Worm (Caenorhabditis elegans): ENCODE results near the gene gar-1.
A peak's percentile ranks its signal among the peaks of the same experiment; 100 is the strongest.

The gar-1 gene

DNA sequence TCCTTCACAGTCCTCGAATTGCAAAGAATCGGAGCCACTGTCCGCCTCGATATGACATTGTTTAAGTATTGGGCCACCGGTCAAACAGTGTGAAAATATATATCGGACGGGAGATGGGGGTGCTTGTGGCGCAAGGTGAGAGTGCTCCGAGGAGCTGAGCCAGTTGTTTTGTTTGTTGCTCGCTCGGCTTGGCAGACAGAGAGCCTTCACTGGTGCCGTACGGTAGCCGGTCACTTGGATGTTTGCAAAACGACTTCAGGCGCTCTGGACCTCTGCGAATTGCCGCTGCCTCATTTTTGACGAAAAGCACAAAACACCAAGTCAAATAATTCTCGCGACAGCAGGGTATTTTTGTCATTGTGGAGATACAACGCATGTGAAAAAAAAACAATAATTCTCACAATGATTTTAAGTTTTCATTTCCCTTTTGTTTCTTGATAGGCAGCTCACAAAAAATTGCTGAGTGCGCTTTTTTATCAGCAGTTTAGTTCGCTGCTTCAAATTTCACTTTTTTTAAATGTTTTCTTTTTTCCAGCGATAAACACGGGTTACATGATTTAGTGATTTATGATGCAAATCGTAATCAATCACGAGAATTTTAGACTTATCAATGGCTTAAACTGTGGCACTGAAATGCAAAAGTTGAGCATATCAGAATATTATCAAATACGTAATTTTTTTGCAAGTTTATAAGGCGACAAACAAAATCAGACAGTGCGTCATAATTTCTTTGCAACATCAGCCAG, 32.5 kb upstream of the gar-1 start:
- no peak for TF ChIP-seq T22C8.4 (GFP tag; IDR thresholded peaks at IDR 0.05)

DNA sequence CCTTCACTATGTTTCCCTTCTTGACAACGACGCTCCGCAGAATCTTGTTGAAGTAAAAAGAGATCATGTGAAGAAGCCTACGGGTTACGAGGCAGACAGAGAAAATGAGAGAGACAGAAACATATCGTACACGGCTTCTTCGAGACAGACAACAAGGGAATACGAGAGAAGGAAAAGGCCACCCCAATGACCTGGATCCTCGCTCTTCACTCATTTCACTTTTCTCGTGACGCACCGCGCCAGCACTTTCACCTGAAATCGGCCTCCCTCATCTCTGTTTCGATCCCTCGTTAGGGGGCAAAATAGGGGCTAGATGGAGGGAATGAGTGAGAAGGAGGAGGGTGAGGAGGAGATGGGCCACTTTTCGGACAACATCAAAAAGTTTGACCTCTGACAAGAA, 30.6 kb upstream of the gar-1 start:
- TF ChIP-seq klf-2 (GFP tag; conservative IDR thresholded peaks at IDR 0.05) (no peak), ztf-23 (GFP tag; IDR thresholded peaks at IDR 0.05) (no peak), flt-1 (GFP tag; IDR thresholded peaks at IDR 0.05) (no peak)

DNA sequence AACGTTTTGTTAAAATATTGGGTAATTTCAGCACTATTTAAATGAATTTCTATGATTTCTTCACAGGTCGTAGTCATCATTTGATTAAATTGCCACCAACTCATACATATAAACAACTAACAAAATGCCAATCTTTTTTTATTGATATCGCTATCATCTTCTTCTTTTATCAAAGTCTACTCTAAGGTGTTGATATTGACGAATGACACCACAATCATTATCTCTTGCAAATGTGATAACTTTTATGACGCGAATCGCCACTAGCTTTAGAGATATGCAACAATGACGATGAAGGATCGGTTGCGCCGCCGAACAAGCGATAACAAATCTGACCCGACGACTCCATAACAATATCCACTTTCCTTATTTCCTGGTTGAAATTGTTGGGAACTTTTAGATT, 29.8 kb upstream of the gar-1 start:
- TF ChIP-seq med-1 (GFP tag; optimal IDR thresholded peaks at IDR 0.05; ENCODE audit: insufficient read depth) (no peak), ztf-29 (GFP tag; IDR thresholded peaks at IDR 0.05) (no peak), ref-1 (GFP tag; conservative IDR thresholded peaks at IDR 0.05) (no peak)

DNA sequence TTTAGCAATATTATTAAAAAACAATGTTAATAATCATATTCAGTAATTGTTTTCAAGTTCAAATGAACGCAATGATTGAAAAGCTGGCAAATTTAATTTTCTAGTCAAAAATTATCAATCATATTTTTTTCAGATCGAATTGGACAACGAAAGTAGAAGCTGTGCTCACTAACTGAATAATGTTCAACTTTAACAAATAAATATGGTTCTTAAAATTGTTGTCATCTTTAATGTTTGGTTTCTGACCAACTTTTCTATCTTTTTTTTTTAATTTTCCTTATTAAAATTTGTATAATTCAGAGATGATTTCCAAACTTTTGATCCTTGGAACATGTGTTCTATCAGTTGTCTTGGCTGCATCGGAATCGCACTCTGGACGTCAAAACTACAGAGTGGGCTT, 27.3 kb upstream of the gar-1 start, which contains the start of gene ttr-35:
ttr-35 (plus strand) TSS at position 301 of the 400 bp plus-strand sequence.
- TF ChIP-seq cog-1 (tag; optimal IDR thresholded peaks at IDR 0.05) (no peak), ztf-23 (GFP tag; IDR thresholded peaks at IDR 0.05) (no peak), tab-1 (GFP tag; IDR thresholded peaks at IDR 0.05) (no peak), T22C8.4 (GFP tag; IDR thresholded peaks at IDR 0.05) (no peak), klf-2 (GFP tag; conservative IDR thresholded peaks at IDR 0.05) (no peak), ztf-29 (GFP tag; IDR thresholded peaks at IDR 0.05) (no peak), med-1 (GFP tag; optimal IDR thresholded peaks at IDR 0.05; ENCODE audit: insufficient read depth) (no peak), ref-1 (GFP tag; conservative IDR thresholded peaks at IDR 0.05) (no peak), flt-1 (GFP tag; IDR thresholded peaks at IDR 0.05) (no peak)

DNA sequence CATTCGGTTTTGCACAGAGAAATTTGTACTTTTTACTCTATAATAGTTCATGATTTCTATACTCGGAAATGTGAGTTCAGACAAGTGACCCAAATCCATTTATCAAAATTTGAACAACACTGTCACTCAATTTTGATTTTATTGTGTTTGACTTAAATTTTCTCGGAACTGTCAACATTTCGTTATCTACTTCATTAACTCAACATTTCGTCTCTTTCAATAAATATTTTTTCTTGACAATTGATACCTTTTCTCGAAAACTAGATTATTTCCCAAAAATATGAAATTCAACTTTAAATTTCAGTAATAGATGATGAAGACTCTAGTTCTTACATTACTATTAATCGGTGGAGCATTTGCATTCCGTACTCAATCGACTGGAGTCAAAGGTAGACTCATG, 25.9 kb upstream of the gar-1 start, which contains the start of gene ttr-36:
ttr-36 (plus strand) TSS at position 301 of the 400 bp plus-strand sequence.
- TF ChIP-seq T22C8.4 (GFP tag; IDR thresholded peaks at IDR 0.05), result no peak
- no peak for TF ChIP-seq tab-1 (GFP tag; IDR thresholded peaks at IDR 0.05)
- TF ChIP-seq med-1 (GFP tag; optimal IDR thresholded peaks at IDR 0.05; ENCODE audit: insufficient read depth), result no peak
- no peak for TF ChIP-seq ref-1 (GFP tag; conservative IDR thresholded peaks at IDR 0.05)
- no peak for TF ChIP-seq klf-2 (GFP tag; conservative IDR thresholded peaks at IDR 0.05)
- TF ChIP-seq cog-1 (tag; optimal IDR thresholded peaks at IDR 0.05), result no peak
- no peak for TF ChIP-seq flt-1 (GFP tag; IDR thresholded peaks at IDR 0.05)
- TF ChIP-seq ztf-23 (GFP tag; IDR thresholded peaks at IDR 0.05), result no peak
- no peak for TF ChIP-seq ztf-29 (GFP tag; IDR thresholded peaks at IDR 0.05)

DNA sequence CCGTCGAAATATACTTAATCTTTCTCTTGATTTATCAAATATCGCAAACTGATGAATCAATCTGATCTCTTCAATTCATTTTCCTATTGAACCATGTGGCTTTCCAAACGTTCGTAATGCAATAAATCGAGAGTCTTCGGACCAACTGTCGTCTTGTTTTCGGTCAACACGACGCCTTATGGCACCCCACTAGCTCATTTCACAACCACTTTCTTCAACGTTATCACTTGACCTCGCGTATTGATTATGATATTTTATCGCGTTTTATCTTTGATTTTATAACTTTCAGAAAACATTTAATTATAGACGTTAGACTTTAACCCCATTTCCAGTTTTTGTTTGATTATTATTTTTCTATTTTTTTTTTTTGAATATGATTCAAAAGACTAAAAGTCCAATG, 25.1 kb upstream of the gar-1 start:
- TF ChIP-seq ztf-23 (GFP tag; IDR thresholded peaks at IDR 0.05), result no peak

DNA sequence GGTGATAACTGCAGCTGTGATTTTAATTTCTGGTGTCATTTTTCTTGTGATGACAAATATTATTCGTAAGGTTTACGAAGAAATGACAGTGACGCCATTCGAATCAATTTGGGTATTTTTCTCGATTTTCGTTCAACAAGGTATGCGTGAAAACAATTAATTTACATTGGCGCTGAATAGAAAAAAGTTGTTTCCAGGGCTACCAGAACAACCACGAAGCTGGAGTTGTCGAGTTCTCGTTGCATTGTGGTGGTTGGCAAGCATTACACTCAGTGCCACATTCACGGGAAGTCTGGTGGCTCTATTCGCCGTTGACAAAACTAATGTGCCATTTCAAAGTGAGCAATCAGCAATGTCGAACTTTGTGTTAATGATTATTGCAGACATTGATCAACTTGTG, 23.1 kb upstream of the gar-1 start:
- TF ChIP-seq T22C8.4 (GFP tag; IDR thresholded peaks at IDR 0.05) (no peak), ztf-29 (GFP tag; IDR thresholded peaks at IDR 0.05) (no peak), klf-2 (GFP tag; conservative IDR thresholded peaks at IDR 0.05) (no peak), ztf-23 (GFP tag; IDR thresholded peaks at IDR 0.05) (no peak), med-1 (GFP tag; optimal IDR thresholded peaks at IDR 0.05; ENCODE audit: insufficient read depth) (no peak), cog-1 (tag; optimal IDR thresholded peaks at IDR 0.05) (no peak)

DNA sequence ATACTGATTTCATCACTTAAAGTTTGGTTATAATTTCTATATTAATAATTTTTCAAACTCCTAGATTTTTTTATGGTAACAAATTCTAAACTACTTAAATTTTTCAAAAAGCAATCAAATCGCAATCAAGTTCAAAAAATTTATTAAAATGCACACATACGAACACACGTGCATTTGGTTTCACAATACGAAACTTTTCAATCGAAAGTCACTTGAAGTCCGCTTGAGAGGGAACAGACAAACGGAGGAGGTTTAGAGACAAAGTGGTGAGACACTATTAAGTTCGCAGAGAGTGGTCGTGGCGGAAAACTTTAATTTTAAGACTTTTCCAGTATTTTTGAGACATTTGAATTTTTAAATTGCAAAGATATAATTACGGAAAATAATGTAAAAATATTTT, 21.0 kb upstream of the gar-1 start, which contains the start of gene glr-8:
glr-8 (plus strand) TSS at position 319 of the 400 bp plus-strand sequence.
- TF ChIP-seq cog-1 (tag; optimal IDR thresholded peaks at IDR 0.05) (no peak), med-1 (GFP tag; optimal IDR thresholded peaks at IDR 0.05; ENCODE audit: insufficient read depth) (no peak), ztf-29 (GFP tag; IDR thresholded peaks at IDR 0.05) (no peak), T22C8.4 (GFP tag; IDR thresholded peaks at IDR 0.05) (no peak), klf-2 (GFP tag; conservative IDR thresholded peaks at IDR 0.05) (no peak), ztf-23 (GFP tag; IDR thresholded peaks at IDR 0.05) (no peak), ref-1 (GFP tag; conservative IDR thresholded peaks at IDR 0.05) (no peak), flt-1 (GFP tag; IDR thresholded peaks at IDR 0.05) (no peak), tab-1 (GFP tag; IDR thresholded peaks at IDR 0.05) (no peak)

DNA sequence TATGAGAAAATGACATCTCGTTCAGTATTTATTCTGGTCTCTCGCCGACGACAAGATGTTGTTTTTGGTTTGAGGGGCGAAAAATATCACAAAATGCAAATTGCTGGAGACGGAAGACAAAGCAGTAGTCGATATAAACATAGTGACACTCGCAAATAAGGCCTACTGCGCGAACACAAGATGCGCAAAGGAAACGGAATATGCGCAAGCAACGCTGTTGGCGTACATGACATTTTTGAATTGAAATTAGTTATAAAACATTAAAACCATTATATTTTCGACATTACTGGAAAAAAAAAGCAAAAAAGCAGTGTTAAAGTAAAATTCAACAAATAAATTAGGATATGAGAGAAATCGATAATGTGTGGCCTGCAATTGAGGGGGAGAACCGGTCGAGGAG, 20.3 kb upstream of the gar-1 start, which contains the start of gene cdf-1:
cdf-1 (minus strand) TSS at position 136 of the 400 bp plus-strand sequence.
- TF ChIP-seq flt-1 (GFP tag; IDR thresholded peaks at IDR 0.05), result no peak
- no peak for TF ChIP-seq T22C8.4 (GFP tag; IDR thresholded peaks at IDR 0.05)
- peak; percentile 27; the same call in 1 of the 2 replicates for TF ChIP-seq ztf-23 (GFP tag; IDR thresholded peaks at IDR 0.05)
- TF ChIP-seq med-1 (GFP tag; optimal IDR thresholded peaks at IDR 0.05; ENCODE audit: insufficient read depth), result no peak
- no peak for TF ChIP-seq ztf-29 (GFP tag; IDR thresholded peaks at IDR 0.05)
- no peak for TF ChIP-seq klf-2 (GFP tag; conservative IDR thresholded peaks at IDR 0.05)
- peak; percentile 32 for TF ChIP-seq cog-1 (tag; optimal IDR thresholded peaks at IDR 0.05)
- no peak for TF ChIP-seq ref-1 (GFP tag; conservative IDR thresholded peaks at IDR 0.05)
- TF ChIP-seq tab-1 (GFP tag; IDR thresholded peaks at IDR 0.05), result no peak

DNA sequence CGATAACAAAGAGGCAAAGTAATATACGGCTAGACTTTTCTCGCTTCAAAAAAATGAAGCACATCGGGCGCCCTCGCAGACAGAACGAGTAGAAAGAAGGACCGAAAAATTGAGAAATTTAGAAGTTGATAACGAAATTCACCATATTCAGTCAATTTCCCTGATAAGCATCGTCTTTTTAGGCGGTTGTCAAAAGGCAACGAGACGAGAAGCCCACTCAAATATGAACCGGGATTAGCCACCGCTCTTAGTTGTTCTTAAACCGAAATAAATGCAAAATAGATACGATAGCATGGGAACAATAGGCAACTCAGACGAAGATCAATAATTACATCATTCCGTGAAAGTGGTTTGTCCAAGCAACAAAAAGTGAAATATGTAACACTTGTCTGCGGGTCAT, 18.5 kb upstream of the gar-1 start:
- no peak for TF ChIP-seq flt-1 (GFP tag; IDR thresholded peaks at IDR 0.05)
- no peak for TF ChIP-seq ref-1 (GFP tag; conservative IDR thresholded peaks at IDR 0.05)
- no peak for TF ChIP-seq tab-1 (GFP tag; IDR thresholded peaks at IDR 0.05)
- no peak for TF ChIP-seq cog-1 (tag; optimal IDR thresholded peaks at IDR 0.05)
- TF ChIP-seq klf-2 (GFP tag; conservative IDR thresholded peaks at IDR 0.05), result no peak
- no peak for TF ChIP-seq ztf-29 (GFP tag; IDR thresholded peaks at IDR 0.05)
- TF ChIP-seq T22C8.4 (GFP tag; IDR thresholded peaks at IDR 0.05), result no peak
- no peak for TF ChIP-seq med-1 (GFP tag; optimal IDR thresholded peaks at IDR 0.05; ENCODE audit: insufficient read depth)
- TF ChIP-seq ztf-23 (GFP tag; IDR thresholded peaks at IDR 0.05), result no peak

All from whole organism, midembryonic.